Fruit fly (Drosophila melanogaster) whole organism, embryonic: ENCODE data around the gene CG44303.

Experiments used
- Bdp1 ChIP-seq: fragments of 200-800 bp; sonication (Bioruptor generic); optimal IDR thresholded peaks from 3 replicates; lab custom pipeline; 2016; ENCODE audit warnings: missing biosample characterization, missing genetic modification characterization
- CG10431 ChIP-seq: fragments of 200-800 bp; sonication (Bioruptor generic); optimal IDR thresholded peaks from 3 replicates; lab custom pipeline; 2018; ENCODE audit warnings: missing biosample characterization, mild to moderate bottlenecking, missing genetic modification characterization
- CG11560 ChIP-seq: fragments of 200-800 bp; sonication (Bioruptor generic); IDR thresholded peaks from 3 replicates; pipeline ENCODE4 v1.3.6; 2022; ENCODE audit warnings: missing biosample characterization, missing genetic modification characterization
- CG1233 ChIP-seq: fragments of 200-800 bp; sonication (Bioruptor generic); optimal IDR thresholded peaks from 4 replicates; lab custom pipeline; 2018; ENCODE audit warnings: missing biosample characterization, mild to moderate bottlenecking, missing genetic modification characterization
- CG12769 ChIP-seq: fragments of 200-800 bp; sonication (Bioruptor generic); optimal IDR thresholded peaks from 2 replicates; lab custom pipeline; 2019; ENCODE audit warnings: missing biosample characterization, mild to moderate bottlenecking, missing genetic modification characterization, moderate library complexity
- CG14710 ChIP-seq: fragments of 200-800 bp; sonication (Bioruptor generic); optimal IDR thresholded peaks from 3 replicates; lab custom pipeline; 2019; ENCODE audit warnings: missing biosample characterization, mild to moderate bottlenecking, missing genetic modification characterization, moderate library complexity
- CG17912 ChIP-seq: fragments of 200-800 bp; sonication (Bioruptor generic); optimal IDR thresholded peaks from 2 replicates; lab custom pipeline; 2018; ENCODE audit warnings: missing biosample characterization, mild to moderate bottlenecking, missing genetic modification characterization
- CG18476 ChIP-seq: fragments of 200-800 bp; sonication (Bioruptor generic); optimal IDR thresholded peaks from 2 replicates; lab custom pipeline; 2016; ENCODE audit warnings: missing biosample characterization, mild to moderate bottlenecking, missing genetic modification characterization
- CG2129 ChIP-seq: fragments of 200-800 bp; sonication (Bioruptor generic); IDR thresholded peaks from 2 replicates; pipeline ENCODE4 v1.3.6; 2022; ENCODE audit warnings: missing biosample characterization, missing genetic modification characterization; ENCODE audit not compliant: partially characterized antibody
- CG2199 ChIP-seq: fragments of 200-800 bp; sonication (Bioruptor generic); IDR thresholded peaks from 3 replicates; pipeline ENCODE4 v1.3.6; 2022; ENCODE audit warnings: missing biosample characterization, missing genetic modification characterization
- CG3281 ChIP-seq: fragments of 200-800 bp; sonication (Bioruptor generic); optimal IDR thresholded peaks from 3 replicates; lab custom pipeline; 2017; ENCODE audit warnings: missing biosample characterization, mild to moderate bottlenecking, missing genetic modification characterization
- CG3726 ChIP-seq: fragments of 200-800 bp; sonication (Bioruptor generic); IDR thresholded peaks from 3 replicates; pipeline ENCODE4, ENCODE4 v1.3.6; 2022; ENCODE audit warnings: missing biosample characterization, missing genetic modification characterization
- CG6791 ChIP-seq: fragments of 200-800 bp; sonication (Bioruptor generic); IDR thresholded peaks from 3 replicates; pipeline ENCODE4 v1.3.6; 2022; ENCODE audit warnings: missing biosample characterization, missing genetic modification characterization; ENCODE audit not compliant: partially characterized antibody
- CG7372 ChIP-seq: fragments of 200-800 bp; sonication (Bioruptor generic); IDR thresholded peaks from 2 replicates; pipeline ENCODE4 v1.3.6; 2022; ENCODE audit warnings: missing biosample characterization, missing genetic modification characterization
- CG8765 ChIP-seq: fragments of 200-800 bp; sonication (Bioruptor generic); IDR thresholded peaks from 2 replicates; pipeline ENCODE4 v1.3.6; 2022; ENCODE audit warnings: missing biosample characterization, missing genetic modification characterization
- CG9437 ChIP-seq: fragments of 200-800 bp; sonication (Bioruptor generic); optimal IDR thresholded peaks from 2 replicates; lab custom pipeline; 2018; ENCODE audit warnings: missing biosample characterization, mild to moderate bottlenecking, missing genetic modification characterization
- CG9817 ChIP-seq: fragments of 200-800 bp; sonication (Bioruptor generic); optimal IDR thresholded peaks from 2 replicates; lab custom pipeline; 2018; ENCODE audit warnings: missing biosample characterization, mild to moderate bottlenecking, missing genetic modification characterization, moderate library complexity
- CG9876 ChIP-seq: fragments of 200-800 bp; sonication (Bioruptor generic); optimal IDR thresholded peaks from 2 replicates; lab custom pipeline; 2016; ENCODE audit warnings: missing biosample characterization, missing genetic modification characterization
- CTCF ChIP-seq: fragments of 200-800 bp; sonication (Bioruptor generic); optimal IDR thresholded peaks from 2 replicates; lab custom pipeline; 2017; ENCODE audit warnings: missing biosample characterization, mild to moderate bottlenecking, missing genetic modification characterization, moderate library complexity
- Dbx ChIP-seq: fragments of 200-800 bp; sonication (Bioruptor generic); IDR thresholded peaks from 3 replicates; pipeline ENCODE4 v1.3.6; 2022; ENCODE audit warnings: missing biosample characterization, missing genetic modification characterization
- Dip2 ChIP-seq: fragments of 200-800 bp; sonication (Bioruptor generic); IDR thresholded peaks from 2 replicates; pipeline ENCODE4 v1.3.6; 2022; ENCODE audit warnings: missing biosample characterization, missing genetic modification characterization
- Dip3 ChIP-seq: fragments of 200-800 bp; sonication (Bioruptor generic); optimal IDR thresholded peaks from 3 replicates; lab custom pipeline; 2016; ENCODE audit warnings: missing biosample characterization, missing genetic modification characterization
- Doc2 ChIP-seq: fragments of 200-800 bp; sonication (Bioruptor generic); IDR thresholded peaks from 2 replicates; pipeline ENCODE4 v1.3.6; 2022; ENCODE audit warnings: missing biosample characterization, missing genetic modification characterization
- Drgx ChIP-seq: fragments of 200-800 bp; sonication (Bioruptor generic); IDR thresholded peaks from 2 replicates; pipeline ENCODE4 v1.3.6; 2022; ENCODE audit warnings: missing biosample characterization, missing genetic modification characterization
- Ets65A ChIP-seq: fragments of 200-800 bp; sonication (Bioruptor generic); peaks from one replicate; lab custom pipeline; 2016; ENCODE audit warnings: missing biosample characterization, missing genetic modification characterization
- HLH4C ChIP-seq: fragments of 200-800 bp; sonication (Bioruptor generic); IDR thresholded peaks from 3 replicates; pipeline ENCODE4 v1.3.6; 2022; ENCODE audit warnings: missing biosample characterization, missing genetic modification characterization; ENCODE audit not compliant: partially characterized antibody
- Hr3 ChIP-seq: fragments of 200-800 bp; sonication (Bioruptor generic); optimal IDR thresholded peaks from 3 replicates; lab custom pipeline; 2016; ENCODE audit warnings: missing biosample characterization, missing genetic modification characterization
- MBD-R2 ChIP-seq: fragments of 200-800 bp; sonication (Bioruptor generic); IDR thresholded peaks from 2 replicates; pipeline ENCODE4 v1.3.6; 2022; ENCODE audit warnings: missing biosample characterization, missing genetic modification characterization
- NC2β ChIP-seq: fragments of 200-800 bp; sonication (Bioruptor generic); optimal IDR thresholded peaks from 2 replicates; lab custom pipeline; 2016; ENCODE audit warnings: missing biosample characterization, missing genetic modification characterization
- Neu2 ChIP-seq: fragments of 200-800 bp; sonication (Bioruptor generic); optimal IDR thresholded peaks from 3 replicates; lab custom pipeline; 2016; ENCODE audit warnings: missing biosample characterization, missing genetic modification characterization, borderline replicate concordance
- Ravus ChIP-seq: fragments of 200-800 bp; sonication (Bioruptor generic); IDR thresholded peaks from 2 replicates; pipeline ENCODE4 v1.3.6; 2022; ENCODE audit warnings: missing biosample characterization, missing genetic modification characterization
- Rx ChIP-seq: fragments of 200-800 bp; sonication (Bioruptor generic); IDR thresholded peaks from 2 replicates; pipeline ENCODE4 v1.3.6; 2022; ENCODE audit warnings: missing biosample characterization, missing genetic modification characterization
- Side ChIP-seq: fragments of 200-800 bp; sonication (Bioruptor generic); optimal IDR thresholded peaks from 2 replicates; lab custom pipeline; 2016; ENCODE audit warnings: missing biosample characterization, missing genetic modification characterization
- Six4 ChIP-seq: fragments of 200-800 bp; sonication (Bioruptor generic); optimal IDR thresholded peaks from 2 replicates; lab custom pipeline; 2016; ENCODE audit warnings: missing biosample characterization, missing genetic modification characterization
- bsh ChIP-seq, 2 experiments: fragments of 200-800 bp; sonication (Bioruptor generic); optimal IDR thresholded peaks; 2 replicates each; lab custom pipeline; 2017 to 2018; ENCODE audit warnings: mild to moderate bottlenecking in 2 of 2, missing biosample characterization in 2 of 2, missing genetic modification characterization in 2 of 2, moderate library complexity in 1 of 2
- chn ChIP-seq: fragments of 200-800 bp; sonication (Bioruptor generic); optimal IDR thresholded peaks from 2 replicates; lab custom pipeline; 2016; ENCODE audit warnings: missing biosample characterization, missing genetic modification characterization
- corto ChIP-seq: fragments of 200-800 bp; sonication (Bioruptor generic); optimal IDR thresholded peaks from 2 replicates; lab custom pipeline; 2016; ENCODE audit warnings: missing biosample characterization, mild to moderate bottlenecking, missing genetic modification characterization, moderate library complexity
- crol ChIP-seq: fragments of 200-800 bp; sonication (Bioruptor generic); IDR thresholded peaks from 2 replicates; pipeline ENCODE4 v1.3.6; 2022; ENCODE audit warnings: missing biosample characterization, missing genetic modification characterization
- crp ChIP-seq, 2 experiments: fragments of 200-800 bp; sonication (Bioruptor generic); optimal IDR thresholded peaks; 2 replicates in 1 of 2; 3 replicates in 1 of 2; lab custom pipeline; 2017; ENCODE audit warnings: missing biosample characterization in 2 of 2, missing genetic modification characterization in 2 of 2, mild to moderate bottlenecking in 1 of 2, moderate library complexity in 1 of 2
- dmrt11E ChIP-seq: fragments of 200-800 bp; sonication (Bioruptor generic); optimal IDR thresholded peaks from 3 replicates; lab custom pipeline; 2018; ENCODE audit warnings: missing biosample characterization, mild to moderate bottlenecking, missing genetic modification characterization, moderate library complexity
- ewg ChIP-seq: fragments of 200-800 bp; sonication (Bioruptor generic); optimal IDR thresholded peaks from 3 replicates; lab custom pipeline; 2017; ENCODE audit warnings: mild to moderate bottlenecking, missing biosample characterization, missing genetic modification reagents, missing genetic modification characterization
- hbn ChIP-seq: fragments of 200-800 bp; sonication (Bioruptor generic); IDR thresholded peaks from 2 replicates; pipeline ENCODE4 v1.3.6; 2022; ENCODE audit warnings: missing biosample characterization, missing genetic modification characterization; ENCODE audit not compliant: partially characterized antibody
- hth ChIP-seq: fragments of >200 bp; optimal IDR thresholded peaks from 2 replicates; lab custom pipeline; 2017; ENCODE audit warnings: inconsistent platforms
- jumu ChIP-seq: fragments of 200-800 bp; sonication (Bioruptor generic); optimal IDR thresholded peaks from 3 replicates; lab custom pipeline; 2016; ENCODE audit warnings: missing biosample characterization, missing genetic modification characterization
- pho ChIP-seq: fragments of 200-800 bp; sonication (Bioruptor generic); optimal IDR thresholded peaks from 2 replicates; lab custom pipeline; 2016; ENCODE audit warnings: missing biosample characterization, missing genetic modification characterization
- pros ChIP-seq: fragments of 200-800 bp; sonication (Bioruptor generic); optimal IDR thresholded peaks from 3 replicates; lab custom pipeline; 2019; ENCODE audit warnings: missing biosample characterization, mild to moderate bottlenecking, missing genetic modification characterization, moderate library complexity
- salm ChIP-seq: fragments of 200-800 bp; sonication (Bioruptor generic); optimal IDR thresholded peaks from 2 replicates; lab custom pipeline; 2018; ENCODE audit warnings: missing biosample characterization, mild to moderate bottlenecking, missing genetic modification characterization
- twi ChIP-seq: fragments of 200-800 bp; optimal IDR thresholded peaks from 2 replicates; lab custom pipeline; 2019; ENCODE audit warnings: missing biosample characterization, mild to moderate bottlenecking, missing genetic modification characterization, moderate library complexity
- vfl ChIP-seq: fragments of 200-800 bp; sonication (Bioruptor generic); optimal IDR thresholded peaks from 2 replicates; lab custom pipeline; 2016; ENCODE audit warnings: missing biosample characterization, missing genetic modification characterization
- zf30C ChIP-seq: fragments of 200-800 bp; sonication (Bioruptor generic); optimal IDR thresholded peaks from 3 replicates; lab custom pipeline; 2018; ENCODE audit warnings: missing biosample characterization, mild to moderate bottlenecking, missing genetic modification characterization
- zfh2 ChIP-seq: fragments of 200-800 bp; sonication (Bioruptor generic); optimal IDR thresholded peaks from 2 replicates; lab custom pipeline; 2016; ENCODE audit warnings: missing biosample characterization, missing genetic modification characterization

CG44303 gene

dm6 chrX:6699255-6699885 is 12.2 kb upstream of the CG44303 start, which contains the start of gene CG14441 (continued):
- TF ChIP-seq pros (GFP tag; lab: Kevin White, UChicago) (no peak), CG9437 (GFP tag; lab: Kevin White, UChicago) (no peak), ewg (no peak), CG11560 (tag; lab: Robert Waterston, UW) (no peak), Six4 (GFP tag; lab: Kevin White, UChicago) (no peak), Dip3 (no peak), bsh (GFP tag; optimal IDR thresholded peaks at IDR 0.05; lab: Kevin White, UChicago) (peak in 1 of 2 experiments; percentile 49), CG7372 (GFP tag; lab: Robert Waterston, UW) (no peak), jumu (GFP tag; lab: Kevin White, UChicago) (peak; percentile 12), CG14710 (tag; lab: Kevin White, UChicago) (peak; percentile 54), CG17912 (GFP tag; lab: Kevin White, UChicago) (no peak), crp (GFP tag; optimal IDR thresholded peaks at IDR 0.05; lab: Kevin White, UChicago) (no peak), CG3726 (no peak), corto (peak; percentile 75), CG6791 (GFP tag; lab: Robert Waterston, UW) (peak; percentile 93), zfh2 (GFP tag; lab: Kevin White, UChicago) (no peak), CG12769 (tag; lab: Kevin White, UChicago) (peak; percentile 51), CG2199 (GFP tag; lab: Robert Waterston, UW) (0 out of 3 replicates have a peak, but pooled peaks have one; percentile 20), Dip2 (GFP tag; lab: Robert Waterston, UW) (no peak), hbn (GFP tag; lab: Robert Waterston, UW) (peak; percentile 99), CG3281 (peak; percentile 78), CG18476 (GFP tag; lab: Kevin White, UChicago) (peak; percentile 3), crol (peak; percentile 78), CG1233 (peak; percentile 8), CG9876 (GFP tag; lab: Kevin White, UChicago) (peak; percentile 19), zf30C (GFP tag; lab: Kevin White, UChicago) (no peak), CG8765 (no peak), CG9817 (tag; lab: Kevin White, UChicago) (no peak), Neu2 (GFP tag; lab: Kevin White, UChicago) (no peak), Rx (GFP tag; lab: Robert Waterston, UW) (no peak), HLH4C (GFP tag; lab: Robert Waterston, UW) (peak; percentile 96), Hr3 (GFP tag; lab: Kevin White, UChicago) (no peak), CG2129 (GFP tag; lab: Robert Waterston, UW) (peak; percentile 100), NC2β (GFP tag; lab: Kevin White, UChicago) (no peak), chn (GFP tag; lab: Kevin White, UChicago) (no peak), pho (GFP tag; lab: Kevin White, UChicago) (peak; percentile 10), Side (peak; percentile 2), Ravus (no peak), CTCF (GFP tag; lab: Kevin White, UChicago) (no peak), CG10431 (GFP tag; lab: Kevin White, UChicago) (no peak), Bdp1 (GFP tag; lab: Kevin White, UChicago) (no peak), vfl (peak; percentile 34), dmrt11E (tag; lab: Kevin White, UChicago) (peak; percentile 17), Ets65A (GFP tag; lab: Kevin White, UChicago) (no peak), salm (peak; percentile 19), twi (peak; percentile 37), MBD-R2 (GFP tag; lab: Robert Waterston, UW) (no peak), hth (lab: Kevin White, UChicago) (no peak), Doc2 (GFP tag; lab: Robert Waterston, UW) (no peak), Drgx (GFP tag; lab: Robert Waterston, UW) (no peak), Dbx (GFP tag; lab: Robert Waterston, UW) (peak; percentile 32; the same call in 1 of the 3 replicates)
